Fruit fly (Drosophila melanogaster): Measurements from ENCODE around the gene drl.

dm6 chr2L:19227656-19228055 is 37.5 kb downstream of the drl start:
- TF ChIP-seq cnc (optimal IDR thresholded peaks at IDR 0.05) (no peak), kay (GFP tag; ENCODE audit: borderline replicate concordance) (no peak), pad (GFP tag; optimal IDR thresholded peaks at IDR 0.05) (no peak), CG14711 (tag; optimal IDR thresholded peaks at IDR 0.05) (no peak), Mnt (GFP tag; optimal IDR thresholded peaks at IDR 0.05) (no peak), CG11617 (GFP tag; optimal IDR thresholded peaks at IDR 0.05) (no peak), CG7045 (GFP tag; optimal IDR thresholded peaks at IDR 0.05) (no peak), CG7101 (tag; optimal IDR thresholded peaks at IDR 0.05) (no peak), CG33017 (tag; optimal IDR thresholded peaks at IDR 0.05) (no peak), Crg-1 (GFP tag; optimal IDR thresholded peaks at IDR 0.05) (no peak), bab1 (GFP tag; optimal IDR thresholded peaks at IDR 0.05) (no peak), CG5204 (GFP tag; optimal IDR thresholded peaks at IDR 0.05) (no peak), CG1620 (GFP tag; optimal IDR thresholded peaks at IDR 0.05) (no peak), toe (GFP tag; optimal IDR thresholded peaks at IDR 0.05) (no peak)
